Worm (Caenorhabditis elegans) whole organism, mixed stage, embryonic: ENCODE data around the gene ttr-1.

ENCODE experiments used
- bed-3 ChIP-seq: fragments of 200-800 bp; sonication (Bioruptor generic); optimal IDR thresholded peaks from 3 replicates; lab custom pipeline; 2018; ENCODE audit warnings: mild to moderate bottlenecking, missing genetic modification characterization, moderate library complexity, missing compliant biosample characterization
- ceh-43 ChIP-seq: fragments of 200-800 bp; sonication (Bioruptor generic); optimal IDR thresholded peaks from 2 replicates; lab custom pipeline; 2018; ENCODE audit warnings: mild to moderate bottlenecking, missing genetic modification characterization, moderate library complexity, missing compliant biosample characterization
- cnd-1 ChIP-seq: fragments of 200-800 bp; sonication (Bioruptor generic); optimal IDR thresholded peaks from 2 replicates; lab custom pipeline; 2018; ENCODE audit warnings: mild to moderate bottlenecking, missing genetic modification characterization, missing compliant biosample characterization
- elt-3 ChIP-seq: fragments of 150-350 bp; optimal IDR thresholded peaks from 2 replicates; lab custom pipeline; 2014; ENCODE audit warnings: missing biosample characterization, missing genetic modification characterization
- mab-5 ChIP-seq: fragments of 150-350 bp; optimal IDR thresholded peaks from 2 replicates; lab custom pipeline; 2014; ENCODE audit warnings: missing biosample characterization, missing genetic modification characterization
- mep-1 ChIP-seq: fragments of 150-350 bp; optimal IDR thresholded peaks from 2 replicates; lab custom pipeline; 2017; ENCODE audit warnings: missing biosample characterization, missing genetic modification reagents, missing genetic modification characterization, inconsistent platforms
- mls-2 ChIP-seq: sonication (generic microtip); optimal IDR thresholded peaks from 2 replicates; lab custom pipeline; 2016; ENCODE audit warnings: mild to moderate bottlenecking, missing genetic modification characterization, moderate library complexity, missing compliant biosample characterization
- nhr-237 ChIP-seq: fragments of 150-350 bp; optimal IDR thresholded peaks from 2 replicates; lab custom pipeline; 2014; ENCODE audit warnings: missing biosample characterization, missing genetic modification characterization
- unc-62 ChIP-seq: fragments of 150-350 bp; optimal IDR thresholded peaks from 2 replicates; lab custom pipeline; 2014; ENCODE audit warnings: missing biosample characterization, missing genetic modification reagents, missing genetic modification characterization

DNA sequence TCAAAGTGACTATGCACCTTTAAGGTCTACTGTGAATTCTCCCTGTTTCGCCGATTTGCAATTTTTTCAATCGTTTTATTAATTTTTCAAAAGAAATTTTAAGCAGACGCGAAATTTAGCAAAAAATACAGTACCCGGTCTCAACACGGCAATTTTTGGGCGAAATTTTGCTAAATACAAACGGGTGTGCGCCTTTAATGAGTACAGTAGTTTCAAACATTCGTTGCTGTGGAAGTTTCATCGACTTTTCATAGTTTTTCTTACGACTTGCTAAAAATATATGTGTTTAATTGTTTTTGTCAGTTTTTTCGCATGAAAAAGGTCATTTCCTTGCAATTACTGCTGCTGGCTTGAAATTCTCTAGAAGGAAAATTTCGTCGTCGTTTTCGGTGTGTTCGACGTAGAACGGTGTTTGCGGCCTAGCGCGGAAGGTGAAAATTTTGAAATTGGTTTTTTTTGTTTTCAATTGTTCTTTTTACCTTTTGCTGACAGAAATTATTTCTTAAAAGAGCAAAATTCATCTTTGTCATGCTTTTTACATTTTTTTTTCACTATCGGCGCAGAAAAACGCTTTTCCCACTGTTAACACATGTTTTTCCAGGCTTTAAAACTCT lies 18.0 kb downstream of the ttr-1 start, which contains the start of gene K03H1.7:
- TF ChIP-seq elt-3 (tag; lab: Kevin White, UChicago) = no peak
- no peak for TF ChIP-seq mls-2 (tag; lab: Kevin White, UChicago)
- TF ChIP-seq ceh-43 (GFP tag; lab: Kevin White, UChicago) = no peak
- no peak for TF ChIP-seq nhr-237 (tag; lab: Kevin White, UChicago)
- TF ChIP-seq unc-62 (GFP tag; lab: Kevin White, UChicago) = no peak
- no peak for TF ChIP-seq mab-5 (tag; lab: Kevin White, UChicago)
- TF ChIP-seq cnd-1 (tag; lab: Kevin White, UChicago) = no peak
- TF ChIP-seq bed-3 (GFP tag; lab: Kevin White, UChicago) = no peak
- no peak for TF ChIP-seq mep-1
